Fruit fly (Drosophila melanogaster): ENCODE results near the gene gudu.

DNA sequence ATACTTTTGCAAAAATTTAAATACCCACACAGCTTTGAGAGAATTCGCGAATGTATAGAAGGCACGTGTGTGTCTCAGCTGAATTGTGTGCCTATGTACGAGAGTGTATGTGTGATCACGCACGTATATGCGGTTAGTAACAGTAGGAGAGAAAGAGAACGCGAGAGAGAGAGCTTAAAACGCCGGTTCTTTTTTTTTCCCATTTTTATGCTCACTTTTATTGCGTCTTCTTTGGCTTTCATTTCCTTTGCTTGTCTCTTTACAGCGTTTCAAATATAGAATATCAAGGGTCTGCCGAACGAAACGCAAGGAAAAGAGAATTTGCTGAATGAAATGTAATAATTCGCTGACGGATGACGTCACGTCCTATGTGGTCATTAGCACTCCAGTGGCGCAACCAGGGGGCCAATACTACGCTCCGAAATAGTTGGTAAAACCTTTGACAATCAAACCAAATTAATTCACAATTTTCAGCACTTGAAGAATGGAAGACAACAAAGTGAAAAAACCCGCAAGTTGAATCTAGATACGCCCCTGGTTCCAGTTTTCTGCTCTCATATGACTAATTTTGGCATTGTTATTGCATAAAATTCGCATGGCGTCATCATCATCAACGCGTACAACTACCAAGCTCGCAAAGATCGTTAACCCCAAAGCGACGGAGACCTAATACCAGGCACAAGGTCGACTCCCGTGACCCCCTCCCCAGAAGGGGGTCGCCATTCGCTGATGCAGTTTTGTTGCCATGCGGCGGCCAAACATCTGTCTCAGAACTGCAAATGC, 36.8 kb downstream of the gudu start:
- TF ChIP-seq CG8478 (optimal IDR thresholded peaks at IDR 0.05) (no peak), Dll (optimal IDR thresholded peaks at IDR 0.05) (no peak), psq (optimal IDR thresholded peaks at IDR 0.05) (peak; percentile 19)
